Worm (Caenorhabditis elegans): Measurements from ENCODE around the gene flh-2.

The flh-2 gene

ce11 chrIII:4947352-4947751 is 4.6 kb upstream of the flh-2 start:
- TF ChIP-seq lin-39 (tag; optimal IDR thresholded peaks at IDR 0.05) (peak; percentile 35), nhr-21 (tag; optimal IDR thresholded peaks at IDR 0.05) (no peak), nhr-25 (tag; optimal IDR thresholded peaks at IDR 0.05) (no peak), zag-1 (tag; optimal IDR thresholded peaks at IDR 0.05) (no peak), lin-11 (tag; optimal IDR thresholded peaks at IDR 0.05) (peak; percentile 27), unc-55 (GFP tag; optimal IDR thresholded peaks at IDR 0.05) (peak; percentile 6), ztf-11 (tag; optimal IDR thresholded peaks at IDR 0.05) (no peak), nhr-237 (tag; optimal IDR thresholded peaks at IDR 0.05) (no peak), ceh-16 (tag; optimal IDR thresholded peaks at IDR 0.05) (no peak), sma-9 (GFP tag; optimal IDR thresholded peaks at IDR 0.05) (no peak), sma-9 (tag; optimal IDR thresholded peaks at IDR 0.05) (no peak), F13H6.1 (tag; optimal IDR thresholded peaks at IDR 0.05) (peak; percentile 29)

DNA sequence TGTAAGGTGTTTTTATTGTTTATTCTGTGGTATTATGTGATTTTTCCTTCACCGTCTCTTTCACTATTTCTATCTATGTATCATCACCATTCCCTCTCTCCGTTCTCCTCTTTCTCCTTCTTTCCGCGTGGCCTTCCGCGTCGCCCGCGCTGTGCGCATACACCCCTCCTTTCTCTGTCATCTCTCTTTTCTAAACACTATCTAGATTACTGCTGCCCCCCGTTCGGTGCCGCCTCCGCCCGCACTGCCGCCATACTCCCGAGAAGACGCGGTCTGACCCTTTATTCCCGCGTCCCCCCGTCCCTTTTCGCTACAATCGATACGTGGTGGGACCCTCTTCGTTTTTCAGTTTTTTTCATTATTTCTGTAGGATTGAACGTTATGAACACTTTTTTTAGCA is 3.3 kb upstream of the flh-2 start:
- TF ChIP-seq nhr-12 (tag; optimal IDR thresholded peaks at IDR 0.05) (no peak), lsy-2 (tag; optimal IDR thresholded peaks at IDR 0.05) (no peak), ztf-4 (tag; optimal IDR thresholded peaks at IDR 0.05) (no peak), aly-2 (tag; optimal IDR thresholded peaks at IDR 0.05) (no peak)

DNA sequence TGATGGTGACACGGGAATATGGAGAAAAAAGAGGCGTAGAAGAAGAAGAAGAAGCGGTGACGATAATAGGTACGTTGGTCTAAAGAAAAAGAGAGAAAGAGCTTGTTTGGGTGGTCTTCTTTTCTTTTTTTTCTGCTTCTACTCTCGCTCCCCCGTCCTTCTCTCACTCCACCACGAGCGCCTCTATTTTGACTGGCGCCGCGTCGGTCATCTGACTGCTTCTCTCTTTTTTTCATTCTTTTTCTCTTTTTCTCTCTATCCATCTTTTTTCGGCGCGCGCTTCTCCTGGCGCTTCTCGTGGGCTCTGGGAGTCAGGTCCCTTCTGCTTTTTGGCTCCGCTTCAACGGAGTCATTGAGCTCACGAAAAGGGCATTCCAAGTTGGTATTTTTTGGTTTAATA is 1.6 kb upstream of the flh-2 start:
- TF ChIP-seq elt-1 (tag; optimal IDR thresholded peaks at IDR 0.05) (no peak), ztf-4 (tag; optimal IDR thresholded peaks at IDR 0.05) (no peak), unc-55 (GFP tag; optimal IDR thresholded peaks at IDR 0.05) (peak; percentile 65), alr-1 (tag; optimal IDR thresholded peaks at IDR 0.05) (no peak), nhr-237 (tag; optimal IDR thresholded peaks at IDR 0.05) (no peak), ceh-16 (tag; optimal IDR thresholded peaks at IDR 0.05) (no peak), lin-11 (tag; optimal IDR thresholded peaks at IDR 0.05) (peak; percentile 33), snpc-4 (tag; optimal IDR thresholded peaks at IDR 0.05) (no peak), dmd-4 (tag; optimal IDR thresholded peaks at IDR 0.05) (no peak), lsy-2 (tag; optimal IDR thresholded peaks at IDR 0.05) (peak in 1 of 2 experiments; percentile 51), crh-2 (tag; optimal IDR thresholded peaks at IDR 0.05) (peak; percentile 22), peb-1 (tag; optimal IDR thresholded peaks at IDR 0.05) (no peak), nhr-77 (tag; optimal IDR thresholded peaks at IDR 0.05) (no peak), Y55F3AM.14 (GFP tag; optimal IDR thresholded peaks at IDR 0.05) (no peak), sem-4 (tag; optimal IDR thresholded peaks at IDR 0.05) (peak; percentile 6), F13H6.1 (tag; optimal IDR thresholded peaks at IDR 0.05) (peak; percentile 57), egl-27 (tag; optimal IDR thresholded peaks at IDR 0.05) (no peak), sma-9 (GFP tag; optimal IDR thresholded peaks at IDR 0.05) (peak; percentile 25), sma-9 (tag; optimal IDR thresholded peaks at IDR 0.05) (no peak), ceh-82 (tag; optimal IDR thresholded peaks at IDR 0.05) (no peak), nhr-21 (tag; optimal IDR thresholded peaks at IDR 0.05) (no peak), mab-5 (tag; optimal IDR thresholded peaks at IDR 0.05) (no peak), nhr-23 (tag; optimal IDR thresholded peaks at IDR 0.05) (no peak), lin-39 (tag; optimal IDR thresholded peaks at IDR 0.05) (no peak), nhr-11 (tag; optimal IDR thresholded peaks at IDR 0.05) (no peak), mdl-1 (tag; optimal IDR thresholded peaks at IDR 0.05) (peak; percentile 13 to 37), unc-62 (GFP tag; optimal IDR thresholded peaks at IDR 0.05) (no peak), lin-13 (GFP tag; optimal IDR thresholded peaks at IDR 0.05) (no peak), C34F6.9 (tag; optimal IDR thresholded peaks at IDR 0.05) (peak; percentile 69), nhr-6 (tag; optimal IDR thresholded peaks at IDR 0.05) (no peak), nhr-129 (tag; optimal IDR thresholded peaks at IDR 0.05) (peak; percentile 30), blmp-1 (tag; optimal IDR thresholded peaks at IDR 0.05; ENCODE audit: insufficient read depth) (no peak), zag-1 (tag; optimal IDR thresholded peaks at IDR 0.05) (peak; percentile 68)

DNA sequence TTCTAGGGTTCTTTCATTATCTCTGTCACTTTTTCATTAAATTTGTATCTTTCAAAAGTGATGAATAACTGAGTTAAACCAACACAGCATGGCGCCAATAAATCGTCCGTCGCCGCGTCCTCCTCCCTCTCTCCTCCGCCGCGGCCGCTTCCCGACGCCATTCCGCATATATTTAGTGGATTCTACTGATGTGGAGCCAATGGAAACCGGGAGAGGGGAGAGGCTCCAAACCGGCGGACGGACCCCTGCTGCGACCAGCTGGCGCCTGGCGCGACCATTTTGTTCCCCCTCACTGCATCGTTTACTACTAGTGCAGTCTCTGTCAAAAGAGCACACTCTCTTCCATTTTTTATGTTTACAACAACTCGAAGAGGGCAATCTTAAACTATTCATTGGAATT is 714 bp upstream of the flh-2 start:
- TF ChIP-seq ztf-11 (tag; optimal IDR thresholded peaks at IDR 0.05) = no peak
- TF ChIP-seq ceh-82 (tag; optimal IDR thresholded peaks at IDR 0.05) = no peak
- TF ChIP-seq lsy-2 (tag; optimal IDR thresholded peaks at IDR 0.05) = peak in 1 of 2 experiments; percentile 25
- no peak for TF ChIP-seq dmd-4 (tag; optimal IDR thresholded peaks at IDR 0.05)
- no peak for TF ChIP-seq nhr-10 (tag; optimal IDR thresholded peaks at IDR 0.05)
- no peak for TF ChIP-seq ztf-1 (GFP tag; conservative IDR thresholded peaks at IDR 0.05)
- TF ChIP-seq C34F6.9 (tag; optimal IDR thresholded peaks at IDR 0.05) = peak; percentile 20
